Worm (Caenorhabditis elegans) whole organism, midembryonic: ENCODE data around the gene srh-251.

Experiments
- T22C8.4 ChIP-seq: fragments of 200-800 bp; sonication (Bioruptor generic); IDR thresholded peaks from 2 replicates; pipeline ENCODE4 v1.3.6; 2022; ENCODE audit warnings: missing genetic modification characterization, missing compliant biosample characterization
- flt-1 ChIP-seq: fragments of 200-800 bp; sonication (Bioruptor generic); IDR thresholded peaks from 2 replicates; pipeline ENCODE4 v1.3.6; 2022; ENCODE audit warnings: missing genetic modification characterization, missing compliant biosample characterization
- med-1 ChIP-seq: sonication (generic microtip); optimal IDR thresholded peaks from 2 replicates; lab custom pipeline; 2017; ENCODE audit warnings: missing genetic modification characterization, mild to moderate bottlenecking, missing compliant biosample characterization, antibody characterized with exemption, missing genetic modification reagents; ENCODE audit not compliant: insufficient read depth
- tab-1 ChIP-seq: fragments of 200-800 bp; sonication (Bioruptor generic); IDR thresholded peaks from 2 replicates; pipeline ENCODE4 v1.3.6; 2022; ENCODE audit warnings: missing genetic modification characterization, missing compliant biosample characterization

- TF ChIP-seq tab-1 (GFP tag; lab: Robert Waterston, UW): no peak
- no peak for TF ChIP-seq flt-1 (GFP tag; lab: Robert Waterston, UW)
- no peak for TF ChIP-seq med-1 (GFP tag; lab: Kevin White, UChicago)
- TF ChIP-seq T22C8.4 (GFP tag; lab: Robert Waterston, UW): no peak
Measured at ce11 chrV:15344481-15344880, 35.2 kb downstream of the srh-251 start, which contains the start of gene wrt-8.
